Worm (Caenorhabditis elegans) whole organism, L1 larva: ENCODE measurements around the gene F09E10.7.
A peak's percentile ranks its signal among the peaks of the same experiment; 100 is the strongest.

Experiments used
- C16A3.4 ChIP-seq: fragments of 150-350 bp; optimal IDR thresholded peaks from 2 replicates; lab custom pipeline; 2014; ENCODE audit warnings: missing biosample characterization, missing genetic modification characterization
- aly-2 ChIP-seq: fragments of 150-350 bp; optimal IDR thresholded peaks from 2 replicates; lab custom pipeline; 2014; ENCODE audit warnings: missing biosample characterization, missing genetic modification characterization
- blmp-1 ChIP-seq: fragments of 150-350 bp; optimal IDR thresholded peaks from 2 replicates; lab custom pipeline; 2014; ENCODE audit warnings: missing biosample characterization, missing genetic modification characterization
- ces-1 ChIP-seq: fragments of 150-350 bp; optimal IDR thresholded peaks from 2 replicates; lab custom pipeline; 2014; ENCODE audit warnings: missing biosample characterization, missing genetic modification reagents, missing genetic modification characterization
- efl-1 ChIP-seq, 4 experiments: fragments of 150-350 bp; optimal IDR thresholded peaks in 3 of 4; peaks in 1 of 4; 1 replicate in 1 of 4; 2 replicates in 3 of 4; lab custom pipeline; 2014; ENCODE audit warnings: missing biosample characterization in 2 of 4, missing genetic modification characterization in 2 of 4, missing genetic modification reagents in 2 of 4
- elt-2 ChIP-seq: sonication (generic microtip); optimal IDR thresholded peaks from 2 replicates; lab custom pipeline; 2016; ENCODE audit warnings: missing genetic modification characterization, mild to moderate bottlenecking, inconsistent platforms, missing compliant biosample characterization, missing genetic modification reagents
- fkh-10 ChIP-seq: sonication (generic microtip); optimal IDR thresholded peaks from 2 replicates; lab custom pipeline; 2017; ENCODE audit warnings: missing biosample characterization, missing genetic modification reagents, missing genetic modification characterization
- hlh-17 ChIP-seq: fragments of 200-800 bp; sonication (Bioruptor generic); optimal IDR thresholded peaks from 2 replicates; lab custom pipeline; 2018; ENCODE audit warnings: missing genetic modification characterization, mild to moderate bottlenecking, missing compliant biosample characterization, moderate library complexity, borderline replicate concordance
- hpl-2 ChIP-seq: fragments of 150-350 bp; optimal IDR thresholded peaks from 2 replicates; lab custom pipeline; 2014; ENCODE audit warnings: missing biosample characterization, missing genetic modification reagents, missing genetic modification characterization
- irx-1 ChIP-seq: sonication (generic microtip); optimal IDR thresholded peaks from 2 replicates; lab custom pipeline; 2016; ENCODE audit warnings: missing genetic modification characterization, missing compliant biosample characterization
- isw-1 ChIP-seq: fragments of 200-800 bp; sonication (Bioruptor generic); IDR thresholded peaks from 2 replicates; pipeline ENCODE4 v1.3.6; 2022; ENCODE audit warnings: missing genetic modification characterization, missing compliant biosample characterization
- jun-1 ChIP-seq: fragments of 150-350 bp; optimal IDR thresholded peaks from 2 replicates; lab custom pipeline; 2014; ENCODE audit warnings: missing biosample characterization, missing genetic modification reagents, missing genetic modification characterization
- lin-14 ChIP-seq: fragments of 200-800 bp; sonication (Bioruptor generic); optimal IDR thresholded peaks from 2 replicates; lab custom pipeline; 2018; ENCODE audit warnings: mild to moderate bottlenecking, missing genetic modification characterization, moderate library complexity, missing compliant biosample characterization
- mep-1 ChIP-seq: fragments of 150-350 bp; optimal IDR thresholded peaks from 2 replicates; lab custom pipeline; 2014; ENCODE audit warnings: missing biosample characterization, missing genetic modification characterization
- nhr-12 ChIP-seq: sonication (generic microtip); optimal IDR thresholded peaks from 2 replicates; lab custom pipeline; 2017; ENCODE audit warnings: missing biosample characterization, missing genetic modification characterization
- nhr-20 ChIP-seq: sonication (generic microtip); optimal IDR thresholded peaks from 2 replicates; lab custom pipeline; 2016; ENCODE audit warnings: mild to moderate bottlenecking, missing genetic modification characterization, missing compliant biosample characterization
- nhr-237 ChIP-seq: fragments of 150-350 bp; optimal IDR thresholded peaks from 2 replicates; lab custom pipeline; 2014; ENCODE audit warnings: missing biosample characterization, missing genetic modification characterization
- nhr-76 ChIP-seq: sonication (generic microtip); optimal IDR thresholded peaks from 2 replicates; lab custom pipeline; 2017; ENCODE audit warnings: missing biosample characterization, missing genetic modification characterization
- nhr-84 ChIP-seq: sonication (generic microtip); optimal IDR thresholded peaks from 2 replicates; lab custom pipeline; 2017; ENCODE audit warnings: missing biosample characterization, missing genetic modification characterization
- nhr-85 ChIP-seq: sonication (generic microtip); peaks from one replicate; lab custom pipeline; 2016; ENCODE audit warnings: missing genetic modification characterization, inconsistent platforms, missing compliant biosample characterization
- snpc-4 ChIP-seq: fragments of 150-350 bp; optimal IDR thresholded peaks from 2 replicates; lab custom pipeline; 2014; ENCODE audit warnings: missing biosample characterization, missing genetic modification characterization
- sox-4 ChIP-seq: sonication (generic microtip); optimal IDR thresholded peaks from 2 replicates; lab custom pipeline; 2016; ENCODE audit warnings: missing genetic modification characterization, missing compliant biosample characterization
- sptf-1 ChIP-seq: fragments of 150-350 bp; optimal IDR thresholded peaks from 2 replicates; lab custom pipeline; 2014; ENCODE audit warnings: missing biosample characterization, missing genetic modification characterization
- sup-37 ChIP-seq: fragments of 200-800 bp; sonication (Bioruptor generic); optimal IDR thresholded peaks from 2 replicates; lab custom pipeline; 2018; ENCODE audit warnings: mild to moderate bottlenecking, missing genetic modification characterization, missing compliant biosample characterization
- tbx-2 ChIP-seq: sonication (generic microtip); optimal IDR thresholded peaks from 2 replicates; lab custom pipeline; 2016; ENCODE audit warnings: missing genetic modification characterization, missing compliant biosample characterization
- tlp-1 ChIP-seq: fragments of 150-350 bp; optimal IDR thresholded peaks from 2 replicates; lab custom pipeline; 2014; ENCODE audit warnings: missing biosample characterization, missing genetic modification characterization
- unc-86 ChIP-seq: sonication (generic microtip); optimal IDR thresholded peaks from 2 replicates; lab custom pipeline; 2016; ENCODE audit warnings: missing genetic modification characterization, missing compliant biosample characterization
- ztf-11 ChIP-seq, 2 experiments: sonication (generic microtip); optimal IDR thresholded peaks; 2 replicates each; lab custom pipeline; 2016 to 2017; ENCODE audit warnings: missing genetic modification characterization in 2 of 2, missing biosample characterization in 1 of 2, missing compliant biosample characterization in 1 of 2
- ztf-4 ChIP-seq: fragments of 150-350 bp; optimal IDR thresholded peaks from 2 replicates; lab custom pipeline; 2014; ENCODE audit warnings: missing biosample characterization, missing genetic modification characterization

The F09E10.7 gene

DNA sequence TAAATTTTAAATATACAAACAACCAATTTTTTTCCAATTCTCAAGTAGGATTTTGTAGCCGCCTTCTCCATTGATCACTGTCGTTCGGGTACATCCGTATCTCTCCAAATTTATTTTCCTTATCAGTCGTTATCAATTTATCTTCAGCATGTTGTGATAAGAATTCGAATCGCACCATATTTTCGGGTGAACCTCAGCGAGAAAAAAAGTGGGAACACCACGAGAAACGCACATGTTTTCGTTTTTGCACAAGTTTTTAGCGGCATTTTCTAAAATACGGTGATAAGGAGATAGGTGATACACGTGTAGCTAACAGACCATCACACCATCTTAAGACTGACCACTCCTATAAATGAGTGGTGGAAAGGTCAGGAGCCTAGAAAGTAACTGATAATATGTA, 23.7 kb downstream of the F09E10.7 start (continued):
- TF ChIP-seq ztf-4 (tag; lab: Kevin White, UChicago) (no peak), ces-1 (GFP tag; lab: Kevin White, UChicago) (no peak), aly-2 (tag; lab: Kevin White, UChicago) (no peak), hpl-2 (GFP tag; lab: Kevin White, UChicago) (no peak), blmp-1 (tag; lab: Kevin White, UChicago) (peak; percentile 58), nhr-84 (tag; lab: Kevin White, UChicago) (no peak), tlp-1 (tag; lab: Kevin White, UChicago) (no peak), mep-1 (tag; lab: Kevin White, UChicago) (peak; percentile 9), unc-86 (tag; lab: Kevin White, UChicago) (no peak), sox-4 (tag; lab: Kevin White, UChicago) (no peak), elt-2 (peak; percentile 97), sptf-1 (tag; lab: Kevin White, UChicago) (no peak)
- TF ChIP-seq, all 84 proteins: peak for 14

DNA sequence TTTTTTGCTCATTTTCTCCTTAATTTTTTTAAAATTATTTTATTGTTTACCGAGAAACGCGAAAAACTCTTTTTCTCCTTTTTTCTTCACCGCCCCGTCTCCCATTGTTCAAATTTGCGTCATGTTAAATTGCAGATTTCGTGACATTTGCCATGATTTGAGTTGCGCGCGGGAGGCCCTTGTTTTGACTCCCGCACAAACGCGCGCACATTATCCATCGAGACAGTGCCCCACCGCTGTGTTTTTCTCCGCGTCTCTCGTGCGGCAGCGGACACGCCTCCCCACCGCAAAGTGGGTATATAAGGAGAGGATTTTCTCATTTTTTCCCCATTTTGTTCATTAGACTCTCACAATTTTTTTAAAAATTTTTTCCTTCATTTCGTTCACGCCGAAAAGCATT, 25.6 kb downstream of the F09E10.7 start:
- TF ChIP-seq efl-1 (optimal IDR thresholded peaks at IDR 0.05; lab: Kevin White, UChicago) (no peak), efl-1 (GFP tag; optimal IDR thresholded peaks at IDR 0.05 in 1 of 2; lab: Kevin White, UChicago) (peak in 1 of 2 experiments; percentile 49), C16A3.4 (no peak), tbx-2 (no peak), nhr-85 (peak; percentile 8), irx-1 (tag; lab: Kevin White, UChicago) (no peak), nhr-20 (tag; lab: Kevin White, UChicago) (no peak), nhr-76 (tag; lab: Kevin White, UChicago) (no peak)

DNA sequence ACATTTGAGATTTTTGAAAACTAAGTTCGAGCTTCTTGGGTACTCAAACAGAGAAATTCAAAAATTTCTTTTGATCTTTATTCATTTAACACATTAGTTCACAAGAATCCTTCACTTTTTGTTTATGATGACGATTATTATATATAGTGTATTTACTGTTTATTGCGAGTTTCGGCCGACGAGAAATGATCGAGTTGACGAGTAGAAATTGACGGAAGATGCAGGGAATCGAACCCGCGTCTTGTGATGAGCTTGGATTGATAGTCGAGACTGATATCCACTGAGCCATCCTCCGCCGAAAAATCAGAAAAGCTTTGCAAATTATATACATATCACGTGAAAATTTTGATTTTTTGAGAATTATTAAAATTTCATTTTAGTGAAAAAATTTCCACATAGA, 27.9 kb downstream of the F09E10.7 start:
- TF ChIP-seq elt-2 (no peak), tbx-2 (no peak)

DNA sequence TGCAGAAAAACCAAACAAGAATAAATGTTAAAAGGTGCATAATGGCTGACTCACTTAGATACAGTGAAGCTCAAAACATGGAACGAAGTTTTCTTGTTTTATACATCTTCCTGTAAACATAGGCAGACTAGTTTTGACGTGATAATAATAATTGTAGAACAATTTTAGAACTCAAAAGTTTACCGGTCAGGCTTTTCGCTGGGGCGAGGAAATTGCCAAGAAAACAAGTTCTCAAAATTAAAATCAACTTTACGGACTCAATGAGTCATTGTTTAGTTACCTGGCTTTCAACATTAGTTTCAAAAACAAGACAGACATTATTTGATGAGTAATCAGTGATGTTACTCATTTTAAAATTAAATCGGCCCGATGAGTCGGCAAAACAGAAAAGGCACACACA, 28.8 kb downstream of the F09E10.7 start, which contains the start of gene D1005.5:
D1005.5 (minus strand) TSS at position 101 of the 400 bp plus-strand sequence.
- TF ChIP-seq nhr-12 (tag; lab: Kevin White, UChicago) (no peak), efl-1 (optimal IDR thresholded peaks at IDR 0.05; lab: Kevin White, UChicago) (no peak), efl-1 (GFP tag; optimal IDR thresholded peaks at IDR 0.05 in 1 of 2; lab: Kevin White, UChicago) (peak in 1 of 2 experiments; percentile 46), hlh-17 (GFP tag; lab: Kevin White, UChicago) (no peak), jun-1 (tag; lab: Kevin White, UChicago) (no peak)

DNA sequence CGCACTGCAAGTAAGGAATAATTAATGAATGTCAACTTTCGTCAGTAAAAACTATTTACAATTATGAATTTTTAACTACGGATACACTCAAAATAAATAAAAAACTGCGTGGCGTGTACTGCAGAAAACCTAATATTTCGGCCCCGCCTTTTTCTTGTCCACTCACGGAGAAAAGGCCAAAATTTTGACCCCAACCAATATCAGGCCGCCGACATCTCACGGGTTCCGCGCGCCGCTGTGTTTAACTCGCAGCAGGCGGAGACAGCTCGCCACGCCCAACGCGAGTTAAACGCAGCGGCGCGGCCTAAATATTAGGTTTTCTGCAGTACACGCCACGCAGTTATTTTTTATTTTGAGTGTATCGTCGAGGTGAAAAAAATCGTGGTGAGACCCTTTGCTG, 30.4 kb downstream of the F09E10.7 start:
- peak; percentile 37 for TF ChIP-seq snpc-4 (tag; lab: Kevin White, UChicago)
- no peak for TF ChIP-seq isw-1 (GFP tag; lab: Robert Waterston, UW)
- no peak for TF ChIP-seq aly-2 (tag; lab: Kevin White, UChicago)
- no peak for TF ChIP-seq sptf-1 (tag; lab: Kevin White, UChicago)

DNA sequence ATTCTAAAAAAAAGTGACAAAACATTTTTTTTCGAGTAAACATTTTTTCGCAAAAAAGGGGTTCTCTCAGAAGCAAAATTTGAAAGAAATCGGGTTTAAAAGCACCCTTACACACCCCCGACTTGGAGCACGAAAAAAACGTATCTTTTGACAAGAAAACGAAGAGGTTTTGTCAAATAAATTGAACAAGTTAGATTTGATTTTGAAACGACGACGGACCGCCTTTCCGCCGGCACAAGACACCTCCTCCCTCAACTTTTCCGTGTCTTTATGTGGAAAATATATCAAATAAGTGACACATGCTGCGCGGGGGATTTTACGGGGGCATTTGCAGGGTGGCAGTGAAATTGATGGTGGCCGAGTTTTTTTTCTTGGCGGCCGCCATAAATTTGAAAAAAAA, 33.6 kb downstream of the F09E10.7 start:
- TF ChIP-seq sup-37 (GFP tag; lab: Kevin White, UChicago) (no peak), lin-14 (GFP tag; lab: Kevin White, UChicago) (peak; percentile 23), fkh-10 (GFP tag; lab: Kevin White, UChicago) (peak; percentile 77)

DNA sequence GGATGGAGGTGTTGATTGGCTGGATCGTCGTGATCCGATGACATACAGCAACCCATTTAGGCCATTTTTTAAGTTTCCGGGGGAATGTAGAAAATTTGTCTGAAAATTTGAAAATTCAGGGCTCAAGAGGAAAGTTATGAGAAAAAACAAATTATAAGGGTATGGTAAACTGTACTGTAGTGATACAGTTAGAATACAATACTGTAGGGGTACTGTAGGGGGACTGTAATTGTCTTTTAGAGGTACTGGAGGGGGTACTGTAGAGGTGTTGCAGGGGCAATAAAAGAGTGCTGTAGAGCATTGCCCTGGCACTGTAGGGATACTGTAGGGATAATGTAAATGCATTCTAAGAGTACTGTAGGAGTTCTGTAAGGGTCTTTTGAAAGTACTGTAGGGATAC, 37.0 kb downstream of the F09E10.7 start, which contains the start of gene D1005.6:
D1005.6 (minus strand) TSS at position 101 of the 400 bp plus-strand sequence.
- TF ChIP-seq nhr-237 (no peak), ztf-11 (tag; optimal IDR thresholded peaks at IDR 0.05; lab: Kevin White, UChicago) (no peak)
